Worm (Caenorhabditis elegans) whole organism, young adult: Measurements from ENCODE around the gene nadk-2.

Experiments
- F22D6.2 ChIP-seq: sonication (generic microtip); optimal IDR thresholded peaks from 2 replicates; lab custom pipeline; 2016; ENCODE audit warnings: mild to moderate bottlenecking, missing genetic modification characterization, missing compliant biosample characterization
- F23B12.7 ChIP-seq: sonication (generic microtip); optimal IDR thresholded peaks from 2 replicates; lab custom pipeline; 2017; ENCODE audit warnings: missing genetic modification characterization, mild to moderate bottlenecking, missing compliant biosample characterization, antibody characterized with exemption, moderate library complexity; ENCODE audit not compliant: insufficient read depth
- F33H1.4 ChIP-seq: fragments of 200-800 bp; sonication (Bioruptor generic); IDR thresholded peaks from 2 replicates; pipeline ENCODE4 v1.3.6; 2022; ENCODE audit warnings: missing genetic modification reagents, missing genetic modification characterization, missing compliant biosample characterization
- F37B4.10 ChIP-seq: fragments of 200-800 bp; sonication (Bioruptor generic); IDR thresholded peaks from 2 replicates; pipeline ENCODE4 v1.3.6; 2022; ENCODE audit warnings: missing genetic modification characterization, missing compliant biosample characterization
- K12H6.12 ChIP-seq: fragments of 200-800 bp; sonication (Bioruptor generic); optimal IDR thresholded peaks from 2 replicates; lab custom pipeline; 2018; ENCODE audit warnings: mild to moderate bottlenecking, missing genetic modification characterization, missing compliant biosample characterization
- Y53F4B.3 ChIP-seq: fragments of 200-800 bp; sonication (Bioruptor generic); IDR thresholded peaks from 2 replicates; pipeline ENCODE4 v1.3.6; 2022; ENCODE audit warnings: missing genetic modification reagents, missing genetic modification characterization, missing compliant biosample characterization
- Y53G8AR.9 ChIP-seq: fragments of 200-800 bp; sonication (Bioruptor generic); conservative IDR thresholded peaks from 2 replicates; pipeline ENCODE4 v1.3.6; 2022; ENCODE audit warnings: missing genetic modification reagents, missing genetic modification characterization, missing compliant biosample characterization
- aptf-2 ChIP-seq: fragments of 200-800 bp; sonication (Bioruptor generic); conservative IDR thresholded peaks from 2 replicates; pipeline ENCODE4 v1.3.6; 2022; ENCODE audit warnings: missing genetic modification reagents, missing genetic modification characterization, missing compliant biosample characterization
- aptf-3 ChIP-seq: fragments of 200-800 bp; sonication (Bioruptor generic); IDR thresholded peaks from 2 replicates; pipeline ENCODE4 v1.3.6; 2022; ENCODE audit warnings: missing genetic modification characterization, missing compliant biosample characterization
- atf-7 ChIP-seq: sonication (generic microtip); optimal IDR thresholded peaks from 2 replicates; lab custom pipeline; 2017; ENCODE audit warnings: mild to moderate bottlenecking, missing genetic modification characterization, missing compliant biosample characterization
- athp-1 ChIP-seq: sonication (generic microtip); optimal IDR thresholded peaks from 2 replicates; lab custom pipeline; 2017; ENCODE audit warnings: mild to moderate bottlenecking, missing genetic modification characterization, missing compliant biosample characterization
- attf-6 ChIP-seq: fragments of 200-800 bp; sonication (Bioruptor generic); IDR thresholded peaks from 2 replicates; pipeline ENCODE4 v1.3.6; 2022; ENCODE audit warnings: missing genetic modification reagents, missing genetic modification characterization, missing compliant biosample characterization
- cebp-1 ChIP-seq, 2 experiments: fragments of 200-800 bp in 1 of 2; sonication (Bioruptor generic) in 1 of 2; sonication (generic microtip) in 1 of 2; IDR thresholded peaks in 1 of 2; optimal IDR thresholded peaks in 1 of 2; 2 replicates each; pipeline versions ENCODE4 v1.3.6 to Lab custom; 2017 to 2022; ENCODE audit warnings: missing compliant biosample characterization in 2 of 2, missing genetic modification characterization in 2 of 2, mild to moderate bottlenecking in 1 of 2, missing genetic modification reagents in 1 of 2, moderate library complexity in 1 of 2
- ceh-40 ChIP-seq: fragments of 200-800 bp; sonication (Bioruptor generic); IDR thresholded peaks from 2 replicates; pipeline ENCODE4 v1.3.6; 2022; ENCODE audit warnings: missing genetic modification characterization, missing compliant biosample characterization
- ceh-91 ChIP-seq: fragments of 200-800 bp; sonication (Bioruptor generic); IDR thresholded peaks from 2 replicates; pipeline ENCODE4 v1.3.6; 2022; ENCODE audit warnings: missing genetic modification reagents, missing genetic modification characterization, missing compliant biosample characterization
- die-1 ChIP-seq: sonication (generic microtip); optimal IDR thresholded peaks from 2 replicates; lab custom pipeline; 2016; ENCODE audit warnings: missing genotype, mild to moderate bottlenecking, missing genetic modification characterization, missing compliant biosample characterization
- hlh-12 ChIP-seq: sonication (generic microtip); optimal IDR thresholded peaks from 2 replicates; lab custom pipeline; 2016; ENCODE audit warnings: missing genetic modification characterization, missing compliant biosample characterization
- hsf-1 ChIP-seq: fragments of 200-800 bp; sonication (Bioruptor generic); IDR thresholded peaks from 2 replicates; pipeline ENCODE4 v1.3.6; 2022; ENCODE audit warnings: missing genetic modification reagents, missing genetic modification characterization, missing compliant biosample characterization
- let-607 ChIP-seq, 2 experiments: fragments of 200-800 bp in 1 of 2; sonication (Bioruptor generic) in 1 of 2; sonication (generic microtip) in 1 of 2; optimal IDR thresholded peaks; 2 replicates each; lab custom pipeline; 2016 to 2018; ENCODE audit warnings: mild to moderate bottlenecking in 2 of 2, missing compliant biosample characterization in 2 of 2, missing genetic modification characterization in 2 of 2, moderate library complexity in 2 of 2, missing genotype in 1 of 2
- lin-26 ChIP-seq: fragments of 200-800 bp; sonication (Bioruptor generic); IDR thresholded peaks from 2 replicates; pipeline ENCODE4 v1.3.6; 2022; ENCODE audit warnings: missing genetic modification reagents, missing genetic modification characterization, missing compliant biosample characterization
- lin-40 ChIP-seq: sonication (generic microtip); optimal IDR thresholded peaks from 2 replicates; lab custom pipeline; 2016; ENCODE audit warnings: missing genetic modification characterization, mild to moderate bottlenecking, missing compliant biosample characterization, missing genotype, missing genetic modification reagents
- lsl-1 ChIP-seq: fragments of 200-800 bp; sonication (Bioruptor generic); optimal IDR thresholded peaks from 2 replicates; lab custom pipeline; 2018; ENCODE audit warnings: mild to moderate bottlenecking, missing genetic modification characterization, moderate library complexity, missing compliant biosample characterization
- madf-6 ChIP-seq: fragments of 200-800 bp; sonication (Bioruptor generic); IDR thresholded peaks from 2 replicates; pipeline ENCODE4 v1.3.6; 2022; ENCODE audit warnings: missing genetic modification reagents, missing genetic modification characterization, missing compliant biosample characterization
- mel-28 ChIP-seq: sonication (generic microtip); optimal IDR thresholded peaks from 2 replicates; lab custom pipeline; 2016; ENCODE audit warnings: borderline replicate concordance, mild to moderate bottlenecking, missing genetic modification characterization, missing compliant biosample characterization
- mes-4 ChIP-seq: sonication (generic microtip); optimal IDR thresholded peaks from 2 replicates; lab custom pipeline; 2016; ENCODE audit warnings: missing genotype, missing genetic modification characterization, missing compliant biosample characterization
- nhr-80 ChIP-seq: sonication (generic microtip); optimal IDR thresholded peaks from 2 replicates; lab custom pipeline; 2016; ENCODE audit warnings: missing genetic modification characterization, missing compliant biosample characterization
- pbrm-1 ChIP-seq: fragments of 200-800 bp; sonication (Bioruptor generic); IDR thresholded peaks from 2 replicates; pipeline ENCODE4 v1.3.6; 2022; ENCODE audit warnings: missing genetic modification reagents, missing genetic modification characterization, missing compliant biosample characterization
- rpc-1 ChIP-seq, 2 experiments: fragments of 150-350 bp in 1 of 2; sonication (generic microtip) in 1 of 2; optimal IDR thresholded peaks; 2 replicates each; lab custom pipeline; 2014 to 2018; ENCODE audit warnings: missing biosample characterization in 1 of 2, missing genetic modification characterization in 1 of 2, missing genetic modification reagents in 1 of 2, missing genotype in 1 of 2
- sdz-38 ChIP-seq: sonication (generic microtip); optimal IDR thresholded peaks from 2 replicates; lab custom pipeline; 2016; ENCODE audit warnings: missing genotype, missing genetic modification characterization, missing compliant biosample characterization
- somi-1 ChIP-seq: fragments of 200-800 bp; sonication (Bioruptor generic); optimal IDR thresholded peaks from 2 replicates; lab custom pipeline; 2018; ENCODE audit warnings: mild to moderate bottlenecking, missing genetic modification characterization, missing compliant biosample characterization
- unc-130 ChIP-seq: sonication (generic microtip); optimal IDR thresholded peaks from 2 replicates; lab custom pipeline; 2016; ENCODE audit warnings: missing genetic modification reagents, missing genetic modification characterization, missing compliant biosample characterization
- xnd-1 ChIP-seq: sonication (generic microtip); optimal IDR thresholded peaks from 2 replicates; lab custom pipeline; 2016; ENCODE audit warnings: missing genotype, missing genetic modification reagents, missing genetic modification characterization, missing compliant biosample characterization
- ztf-26 ChIP-seq: sonication (generic microtip); optimal IDR thresholded peaks from 2 replicates; lab custom pipeline; 2017; ENCODE audit warnings: missing genetic modification characterization, missing compliant biosample characterization

nadk-2 gene

ce11 chrII:12042108-12042960 is 7.0 kb upstream of the nadk-2 start, which contains the start of gene ippk-1 (continued):
- no peak for TF ChIP-seq Y53G8AR.9 (GFP tag; lab: Robert Waterston, UW)
- no peak for TF ChIP-seq Y53F4B.3 (GFP tag; lab: Robert Waterston, UW)
- TF ChIP-seq cebp-1 (GFP tag; IDR thresholded peaks at IDR 0.05; lab: Robert Waterston, UW), result peak; percentile 88
- peak; percentile 96 for TF ChIP-seq cebp-1 (tag; optimal IDR thresholded peaks at IDR 0.05; lab: Kevin White, UChicago)
- no peak for TF ChIP-seq aptf-3 (GFP tag; lab: Robert Waterston, UW)
- 0 out of 2 replicates have a peak, but pooled peaks have one; percentile 15 for TF ChIP-seq aptf-2 (GFP tag; lab: Robert Waterston, UW)
- peak; percentile 27 for TF ChIP-seq nhr-80 (tag; lab: Kevin White, UChicago)
- TF ChIP-seq unc-130 (GFP tag; lab: Kevin White, UChicago), result no peak
- no peak for TF ChIP-seq F37B4.10
- no peak for TF ChIP-seq pbrm-1 (GFP tag; lab: Robert Waterston, UW)
- peak; percentile 62 for TF ChIP-seq somi-1 (GFP tag; lab: Kevin White, UChicago)
- no peak for TF ChIP-seq F23B12.7 (tag; lab: Kevin White, UChicago)
- TF ChIP-seq ceh-91 (GFP tag; lab: Robert Waterston, UW), result no peak
- TF ChIP-seq sdz-38 (tag; lab: Kevin White, UChicago), result no peak
- peak; percentile 38 for TF ChIP-seq F22D6.2 (tag; lab: Kevin White, UChicago)
- no peak for TF ChIP-seq die-1
- TF ChIP-seq lsl-1 (GFP tag; lab: Kevin White, UChicago), result peak; percentile 31
- TF ChIP-seq athp-1 (tag; lab: Kevin White, UChicago), result no peak
- TF ChIP-seq attf-6 (GFP tag; lab: Robert Waterston, UW), result no peak
- TF ChIP-seq, all 124 proteins: peak for 18

- TF ChIP-seq mel-28 (tag; lab: Kevin White, UChicago) (no peak), madf-6 (GFP tag; lab: Robert Waterston, UW) (no peak), mes-4 (no peak), F23B12.7 (tag; lab: Kevin White, UChicago) (no peak), xnd-1 (tag; lab: Kevin White, UChicago) (no peak), lin-26 (GFP tag; lab: Robert Waterston, UW) (peak; percentile 56; the same call in 1 of the 2 replicates), cebp-1 (GFP tag; IDR thresholded peaks at IDR 0.05; lab: Robert Waterston, UW) (peak; percentile 54), cebp-1 (tag; optimal IDR thresholded peaks at IDR 0.05; lab: Kevin White, UChicago) (peak; percentile 63), lin-40 (tag; lab: Kevin White, UChicago) (peak; percentile 27), ztf-26 (tag; lab: Kevin White, UChicago) (peak; percentile 70), hlh-12 (no peak), F33H1.4 (GFP tag; lab: Robert Waterston, UW) (no peak), atf-7 (tag; lab: Kevin White, UChicago) (no peak), somi-1 (GFP tag; lab: Kevin White, UChicago) (peak; percentile 63), nhr-80 (tag; lab: Kevin White, UChicago) (peak; percentile 9), rpc-1 (optimal IDR thresholded peaks at IDR 0.05; lab: Kevin White, UChicago) (no peak), rpc-1 (tag; optimal IDR thresholded peaks at IDR 0.05; lab: Kevin White, UChicago) (no peak)
These were observed 1.2 kb downstream of the nadk-2 start for ce11 chrII:12050607-12051006.

ce11 chrII:12051601-12052000 is 2.2 kb downstream of the nadk-2 start:
- peak; percentile 64; the same call in 1 of the 2 replicates for TF ChIP-seq hsf-1 (GFP tag; lab: Robert Waterston, UW)
- no peak for TF ChIP-seq ceh-40 (GFP tag; lab: Robert Waterston, UW)
- TF ChIP-seq ztf-26 (tag; lab: Kevin White, UChicago), result peak; percentile 12
- TF ChIP-seq aptf-2 (GFP tag; lab: Robert Waterston, UW), result no peak
- peak in 1 of 2 experiments; percentile 63 for TF ChIP-seq let-607 (tag; optimal IDR thresholded peaks at IDR 0.05; lab: Kevin White, UChicago)
- TF ChIP-seq K12H6.12 (tag; lab: Kevin White, UChicago), result no peak
